Comparison of ENCODE assay signal across 6 worm cellular contexts in genomic region chrIV:15530486-15530885, ce11.
TF ChIP-seq lines count a peak whose summit lies in the region.
"Not testable (repeated sequence)": the region's sequence is repeated elsewhere in the genome, so short reads cannot be mapped to it uniquely, and the experiment has no call there.

No protein-coding gene starts in this region.

TF ChIP-seq in whole organism, L1 larva, 84 proteins besides CTCF, POLR2A, EP300 and RAD21 (continues in another document):
- peak; percentile 60 for TF ChIP-seq nhr-71 (tag; optimal IDR thresholded peaks at IDR 0.05; lab: Kevin White, UChicago)
- peak; percentile 3 for TF ChIP-seq tbx-2 (tag; optimal IDR thresholded peaks at IDR 0.05; lab: Kevin White, UChicago)
- peak; percentile 86 for TF ChIP-seq isw-1 (GFP tag; IDR thresholded peaks at IDR 0.05; lab: Robert Waterston, UW)
- peak; percentile 71 for TF ChIP-seq nhr-85 (tag; lab: Kevin White, UChicago)
- TF ChIP-seq lsy-2 (tag; optimal IDR thresholded peaks at IDR 0.05; lab: Kevin White, UChicago), result peak; percentile 27 to 56
- peak; percentile 6 for TF ChIP-seq pax-3 (tag; optimal IDR thresholded peaks at IDR 0.05; lab: Kevin White, UChicago)
- peak; percentile 26 for TF ChIP-seq elt-2 (tag; optimal IDR thresholded peaks at IDR 0.05; lab: Kevin White, UChicago)
- TF ChIP-seq grh-1 (GFP tag; IDR thresholded peaks at IDR 0.05; lab: Robert Waterston, UW), result peak; percentile 95
- peak; percentile 23 for TF ChIP-seq nhr-20 (tag; optimal IDR thresholded peaks at IDR 0.05; lab: Kevin White, UChicago)
- peak; percentile 25 for TF ChIP-seq xbp-1 (tag; optimal IDR thresholded peaks at IDR 0.05; lab: Kevin White, UChicago)
- TF ChIP-seq nhr-19 (GFP tag; conservative IDR thresholded peaks at IDR 0.05; lab: Robert Waterston, UW), result peak; percentile 95
- peak; percentile 35 for TF ChIP-seq dsc-1 (tag; optimal IDR thresholded peaks at IDR 0.05; lab: Kevin White, UChicago)
- TF ChIP-seq ceh-88 (GFP tag; IDR thresholded peaks at IDR 0.05; lab: Robert Waterston, UW), result peak; percentile 82
- TF ChIP-seq unc-98 (GFP tag; IDR thresholded peaks at IDR 0.05; lab: Robert Waterston, UW), result peak; percentile 63; the same call in 1 of the 2 replicates
- TF ChIP-seq snu-23 (GFP tag; optimal IDR thresholded peaks at IDR 0.05; lab: Kevin White, UChicago), result peak; percentile 22

TF ChIP-seq in whole organism, L3 larva, 47 proteins besides CTCF, POLR2A, EP300 and RAD21:
- TF ChIP-seq lin-15B (tag; optimal IDR thresholded peaks at IDR 0.05; lab: Kevin White, UChicago), result peak; percentile 11

TF ChIP-seq in whole organism, L4 larva, 104 proteins besides CTCF, POLR2A, EP300 and RAD21 (continues in another document):
- TF ChIP-seq Y48G9A.11 (GFP tag; IDR thresholded peaks at IDR 0.05; lab: Robert Waterston, UW) (peak; percentile 90), php-3 (GFP tag; IDR thresholded peaks at IDR 0.05; lab: Robert Waterston, UW) (peak; percentile 86), Y75B8A.6 (GFP tag; IDR thresholded peaks at IDR 0.05; lab: Robert Waterston, UW) (peak; percentile 87), rbr-2 (tag; optimal IDR thresholded peaks at IDR 0.05; lab: Kevin White, UChicago) (peak; percentile 31), tra-1 (GFP tag; IDR thresholded peaks at IDR 0.05; lab: Robert Waterston, UW) (peak; percentile 78; the same call in 1 of the 2 replicates), nhr-48 (tag; optimal IDR thresholded peaks at IDR 0.05; lab: Kevin White, UChicago) (peak; percentile 4), ZK337.2 (GFP tag; IDR thresholded peaks at IDR 0.05; lab: Robert Waterston, UW) (peak; percentile 93), tag-97 (GFP tag; IDR thresholded peaks at IDR 0.05; lab: Robert Waterston, UW) (peak; percentile 88; the same call in 1 of the 2 replicates), pha-4 (GFP tag; IDR thresholded peaks at IDR 0.05; lab: Robert Waterston, UW) (peak; percentile 88), mxl-2 (GFP tag; conservative IDR thresholded peaks at IDR 0.05; lab: Robert Waterston, UW) (0 out of 2 replicates have a peak, but pooled peaks have one; percentile 56), snpc-1.2 (GFP tag; IDR thresholded peaks at IDR 0.05; lab: Robert Waterston, UW) (peak; percentile 99), vab-7 (GFP tag; IDR thresholded peaks at IDR 0.05; lab: Robert Waterston, UW) (peak; percentile 87), hmg-1.1 (GFP tag; IDR thresholded peaks at IDR 0.05; lab: Robert Waterston, UW) (peak; percentile 84), madf-9 (GFP tag; conservative IDR thresholded peaks at IDR 0.05; lab: Robert Waterston, UW) (peak; percentile 93), Y105C5A.15 (GFP tag; IDR thresholded peaks at IDR 0.05; lab: Robert Waterston, UW) (0 out of 2 replicates have a peak, but pooled peaks have one; percentile 67), lsy-2 (tag; optimal IDR thresholded peaks at IDR 0.05; lab: Kevin White, UChicago) (peak; percentile 18 to 54), madf-5 (GFP tag; IDR thresholded peaks at IDR 0.05; lab: Robert Waterston, UW) (peak; percentile 72 to 85; a peak in 2 of 4 replicates)
- not testable (repeated sequence) for TF ChIP-seq pha-4 (tag; optimal IDR thresholded peaks at IDR 0.05; lab: Kevin White, UChicago)

TF ChIP-seq in whole organism, midembryonic, 9 proteins besides CTCF, POLR2A, EP300 and RAD21:
- 0 out of 2 replicates have a peak, but pooled peaks have one; percentile 28 for TF ChIP-seq ztf-23 (GFP tag; IDR thresholded peaks at IDR 0.05; lab: Robert Waterston, UW)

TF ChIP-seq in whole organism, mixed stage, embryonic, 35 proteins besides CTCF, POLR2A, EP300 and RAD21:
- peak; percentile 57 for TF ChIP-seq lsy-2 (tag; optimal IDR thresholded peaks at IDR 0.05; lab: Kevin White, UChicago)

TF ChIP-seq in whole organism, young adult, 124 proteins besides CTCF, POLR2A, EP300 and RAD21:
- TF ChIP-seq hmg-1.2 (GFP tag; IDR thresholded peaks at IDR 0.05; lab: Robert Waterston, UW) (peak; percentile 99), bed-2 (GFP tag; IDR thresholded peaks at IDR 0.05; lab: Robert Waterston, UW) (peak; percentile 91), attf-6 (GFP tag; IDR thresholded peaks at IDR 0.05; lab: Robert Waterston, UW) (peak; percentile 99), Y53G8AR.9 (GFP tag; conservative IDR thresholded peaks at IDR 0.05; lab: Robert Waterston, UW) (peak; percentile 96), F39B2.1 (GFP tag; IDR thresholded peaks at IDR 0.05; lab: Robert Waterston, UW) (0 out of 2 replicates have a peak, but pooled peaks have one; percentile 59), ceh-100 (GFP tag; IDR thresholded peaks at IDR 0.05; lab: Robert Waterston, UW) (peak; percentile 82), ztf-18 (tag; optimal IDR thresholded peaks at IDR 0.05; lab: Kevin White, UChicago) (peak; percentile 57), madf-6 (GFP tag; IDR thresholded peaks at IDR 0.05; lab: Robert Waterston, UW) (peak; percentile 92), tbp1 (GFP tag; optimal IDR thresholded peaks at IDR 0.05; lab: Kevin White, UChicago) (peak; percentile 22), Y95B8A.8 (GFP tag; IDR thresholded peaks at IDR 0.05; lab: Robert Waterston, UW) (peak; percentile 83; the same call in 1 of the 2 replicates), nhr-120 (GFP tag; IDR thresholded peaks at IDR 0.05; lab: Robert Waterston, UW) (0 out of 2 replicates have a peak, but pooled peaks have one; percentile 72), nfyb-1 (GFP tag; IDR thresholded peaks at IDR 0.05; lab: Robert Waterston, UW) (peak; percentile 97), B0019.2 (GFP tag; conservative IDR thresholded peaks at IDR 0.05; lab: Robert Waterston, UW) (peak; percentile 88), D2030.7 (GFP tag; IDR thresholded peaks at IDR 0.05; lab: Robert Waterston, UW) (peak; percentile 88), let-607 (tag; optimal IDR thresholded peaks at IDR 0.05; lab: Kevin White, UChicago) (peak in 1 of 2 experiments; percentile 79), hmg-20 (GFP tag; IDR thresholded peaks at IDR 0.05; lab: Robert Waterston, UW) (peak; percentile 83; the same call in 1 of the 2 replicates), rcor-1 (GFP tag; IDR thresholded peaks at IDR 0.05; lab: Robert Waterston, UW) (peak; percentile 94), aptf-2 (GFP tag; conservative IDR thresholded peaks at IDR 0.05; lab: Robert Waterston, UW) (peak; percentile 83; the same call in 1 of the 2 replicates), snpc-4 (GFP tag; optimal IDR thresholded peaks at IDR 0.05; lab: Kevin White, UChicago) (peak; percentile 50), snpc-4 (tag; optimal IDR thresholded peaks at IDR 0.05; lab: Kevin White, UChicago) (peak in 2 of 4 experiments; percentile 41 to 93), pbrm-1 (GFP tag; IDR thresholded peaks at IDR 0.05; lab: Robert Waterston, UW) (peak; percentile 94), lsl-1 (GFP tag; optimal IDR thresholded peaks at IDR 0.05; lab: Kevin White, UChicago) (peak; percentile 47), hsf-1 (GFP tag; IDR thresholded peaks at IDR 0.05; lab: Robert Waterston, UW) (peak; percentile 87), C06A6.2 (GFP tag; conservative IDR thresholded peaks at IDR 0.05; lab: Robert Waterston, UW) (peak; percentile 86), egl-44 (GFP tag; IDR thresholded peaks at IDR 0.05; lab: Robert Waterston, UW) (0 out of 2 replicates have a peak, but pooled peaks have one; percentile 51), F37B4.10 (GFP tag; IDR thresholded peaks at IDR 0.05; lab: Robert Waterston, UW) (peak; percentile 88; the same call in 1 of the 2 replicates), F33H1.4 (GFP tag; IDR thresholded peaks at IDR 0.05; lab: Robert Waterston, UW) (peak; percentile 83; the same call in 1 of the 2 replicates), lin-54 (GFP tag; optimal IDR thresholded peaks at IDR 0.05; lab: Kevin White, UChicago) (peak; percentile 41), xnd-1 (tag; optimal IDR thresholded peaks at IDR 0.05; lab: Kevin White, UChicago) (peak; percentile 51), dox-1 (GFP tag; IDR thresholded peaks at IDR 0.05; lab: Robert Waterston, UW) (peak; percentile 97; the same call in 1 of the 2 replicates), mcd-1 (GFP tag; IDR thresholded peaks at IDR 0.05; lab: Robert Waterston, UW) (peak; percentile 97), bed-1 (GFP tag; IDR thresholded peaks at IDR 0.05; lab: Robert Waterston, UW) (0 out of 2 replicates have a peak, but pooled peaks have one; percentile 46), let-526 (GFP tag; IDR thresholded peaks at IDR 0.05; lab: Robert Waterston, UW) (peak; percentile 72; the same call in 1 of the 2 replicates), ztf-6 (GFP tag; IDR thresholded peaks at IDR 0.05; lab: Robert Waterston, UW) (0 out of 2 replicates have a peak, but pooled peaks have one; percentile 46), Y56A3A.18 (GFP tag; IDR thresholded peaks at IDR 0.05; lab: Robert Waterston, UW) (peak; percentile 89), madf-3 (GFP tag; IDR thresholded peaks at IDR 0.05; lab: Robert Waterston, UW) (peak; percentile 94), ekl-4 (GFP tag; IDR thresholded peaks at IDR 0.05; lab: Robert Waterston, UW) (peak; percentile 94), tlf-1 (GFP tag; optimal IDR thresholded peaks at IDR 0.05; lab: Kevin White, UChicago) (peak; percentile 50), ztf-28 (GFP tag; IDR thresholded peaks at IDR 0.05; lab: Robert Waterston, UW) (peak; percentile 81), ceh-91 (GFP tag; IDR thresholded peaks at IDR 0.05; lab: Robert Waterston, UW) (peak; percentile 81), lin-26 (GFP tag; IDR thresholded peaks at IDR 0.05; lab: Robert Waterston, UW) (peak; percentile 76), ztf-25 (GFP tag; IDR thresholded peaks at IDR 0.05; lab: Robert Waterston, UW) (0 out of 2 replicates have a peak, but pooled peaks have one; percentile 64), C17E4.6 (GFP tag; IDR thresholded peaks at IDR 0.05; lab: Robert Waterston, UW) (peak; percentile 88), K11D2.4 (GFP tag; IDR thresholded peaks at IDR 0.05; lab: Robert Waterston, UW) (peak; percentile 94), cebp-2 (GFP tag; IDR thresholded peaks at IDR 0.05; lab: Robert Waterston, UW) (peak; percentile 84; the same call in 1 of the 2 replicates), cebp-1 (GFP tag; IDR thresholded peaks at IDR 0.05; lab: Robert Waterston, UW) (peak; percentile 72), cebp-1 (tag; optimal IDR thresholded peaks at IDR 0.05; lab: Kevin White, UChicago) (peak; percentile 34), madf-8 (GFP tag; conservative IDR thresholded peaks at IDR 0.05; lab: Robert Waterston, UW) (peak; percentile 85), lir-1 (GFP tag; conservative IDR thresholded peaks at IDR 0.05; lab: Robert Waterston, UW) (peak; percentile 80), attf-3 (GFP tag; conservative IDR thresholded peaks at IDR 0.05; lab: Robert Waterston, UW) (peak; percentile 80)
